Fruit fly (Drosophila melanogaster) whole organism, prepupa: ENCODE data around the gene CG42780.

Source experiments
- CG10631 ChIP-seq: fragments of 200-800 bp; sonication (Bioruptor generic); optimal IDR thresholded peaks from 2 replicates; lab custom pipeline; 2016; ENCODE audit warnings: missing biosample characterization, missing genetic modification characterization
- CG11902 ChIP-seq: fragments of 200-800 bp; sonication (Bioruptor generic); optimal IDR thresholded peaks from 3 replicates; lab custom pipeline; 2016; ENCODE audit warnings: missing biosample characterization, missing genetic modification characterization
- CG31627 ChIP-seq: fragments of 200-800 bp; sonication (Bioruptor generic); optimal IDR thresholded peaks from 3 replicates; lab custom pipeline; 2016; ENCODE audit warnings: missing biosample characterization, missing genetic modification characterization
- CG3919 ChIP-seq: fragments of 200-800 bp; sonication (Bioruptor generic); optimal IDR thresholded peaks from 3 replicates; lab custom pipeline; 2016; ENCODE audit warnings: missing biosample characterization, missing genetic modification characterization
- CG4318 ChIP-seq: fragments of 200-800 bp; sonication (Bioruptor generic); optimal IDR thresholded peaks from 3 replicates; lab custom pipeline; 2017; ENCODE audit warnings: missing biosample characterization, mild to moderate bottlenecking, missing genetic modification characterization
- CG6792 ChIP-seq: fragments of 200-800 bp; sonication (Bioruptor generic); optimal IDR thresholded peaks from 3 replicates; lab custom pipeline; 2016; ENCODE audit warnings: missing biosample characterization, missing genetic modification characterization
- Eip93F ChIP-seq: fragments of 200-800 bp; sonication (Bioruptor generic); optimal IDR thresholded peaks from 2 replicates; lab custom pipeline; 2016; ENCODE audit warnings: missing biosample characterization, mild to moderate bottlenecking, missing genetic modification characterization
- Hr38 ChIP-seq: sonication (Bioruptor generic); optimal IDR thresholded peaks from 2 replicates; lab custom pipeline; 2016; ENCODE audit warnings: missing biosample characterization, missing genetic modification characterization
- cyc ChIP-seq: fragments of 200-800 bp; sonication (Bioruptor generic); optimal IDR thresholded peaks from 3 replicates; lab custom pipeline; 2016; ENCODE audit warnings: missing biosample characterization, missing genetic modification characterization
- dac ChIP-seq: fragments of 200-800 bp; sonication (Bioruptor generic); optimal IDR thresholded peaks from 2 replicates; lab custom pipeline; 2017; ENCODE audit warnings: missing biosample characterization, mild to moderate bottlenecking, missing genetic modification characterization
- lz ChIP-seq: fragments of 200-800 bp; sonication (Bioruptor generic); optimal IDR thresholded peaks from 3 replicates; lab custom pipeline; 2016; ENCODE audit warnings: missing biosample characterization, missing genetic modification characterization
- net ChIP-seq: fragments of 200-800 bp; sonication (Bioruptor generic); optimal IDR thresholded peaks from 3 replicates; lab custom pipeline; 2016; ENCODE audit warnings: missing biosample characterization, missing genetic modification characterization

DNA sequence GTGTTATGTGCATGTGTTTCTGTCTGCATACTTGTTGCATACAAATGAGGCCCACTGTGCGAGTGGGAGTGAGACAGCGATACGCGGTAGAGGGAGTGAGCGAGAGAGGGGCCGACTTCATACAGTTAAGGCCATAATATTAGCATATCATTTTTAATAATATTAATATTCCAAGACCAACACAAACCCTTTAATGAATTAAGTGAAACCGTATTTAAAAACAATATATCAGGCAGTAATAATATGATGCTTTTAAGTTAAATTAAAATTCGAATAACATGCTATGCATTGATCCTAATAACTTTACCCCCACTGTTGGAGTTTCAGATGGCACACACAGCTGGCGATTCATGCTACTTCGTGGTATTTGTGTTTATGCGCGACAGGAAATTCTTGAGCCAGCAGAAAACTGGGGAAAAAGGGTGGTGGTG is 7.2 kb downstream of the CG42780 start:
- peak; percentile 93 for TF ChIP-seq CG4318
- peak; percentile 98 for TF ChIP-seq net (GFP tag; lab: Kevin White, UChicago)
- TF ChIP-seq lz (GFP tag; lab: Kevin White, UChicago): peak; percentile 96
- TF ChIP-seq CG11902 (GFP tag; lab: Kevin White, UChicago): peak; percentile 88
- TF ChIP-seq Eip93F (GFP tag; lab: Kevin White, UChicago): peak; percentile 94
- peak; percentile 91 for TF ChIP-seq CG31627 (GFP tag; lab: Kevin White, UChicago)
- TF ChIP-seq cyc: peak; percentile 94
- TF ChIP-seq CG6792 (GFP tag; lab: Kevin White, UChicago): peak; percentile 98
- TF ChIP-seq dac (GFP tag; lab: Kevin White, UChicago): peak; percentile 86
- peak; percentile 98 for TF ChIP-seq CG3919 (GFP tag; lab: Kevin White, UChicago)
- TF ChIP-seq CG10631: peak; percentile 97
- no peak for TF ChIP-seq Hr38
